Worm (Caenorhabditis elegans): ENCODE data around the gene sri-34.

DNA sequence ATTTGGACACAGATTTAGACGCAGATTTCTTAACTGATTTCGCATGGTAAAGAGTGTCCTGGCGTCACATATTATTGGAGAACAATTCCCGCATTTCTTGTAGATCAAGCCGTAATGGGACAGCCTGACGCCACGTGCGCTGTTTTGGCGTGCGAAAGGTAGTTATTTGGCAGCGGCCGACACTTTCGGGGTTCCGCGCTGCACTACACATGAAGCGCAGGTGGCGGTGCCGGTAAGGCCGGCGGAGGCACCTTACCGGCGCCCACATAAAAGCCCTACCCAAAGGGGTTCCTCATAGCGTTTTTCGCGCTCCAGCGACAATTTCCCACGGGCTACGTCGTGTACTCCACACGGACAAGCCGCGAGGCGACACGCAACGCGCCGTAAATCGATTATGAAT lies 48.8 kb downstream of the sri-34 start:
- TF ChIP-seq ama-1 (optimal IDR thresholded peaks at IDR 0.05) (no peak), fkh-10 (GFP tag; optimal IDR thresholded peaks at IDR 0.05) (no peak), ceh-16 (tag; optimal IDR thresholded peaks at IDR 0.05) (no peak), elt-3 (tag; optimal IDR thresholded peaks at IDR 0.05) (no peak)
